Fruit fly (Drosophila melanogaster) whole organism, prepupa: ENCODE measurements around the gene Elo68beta.

Experiments used
- CG10669 ChIP-seq: fragments of 200-800 bp; sonication (Bioruptor generic); optimal IDR thresholded peaks from 3 replicates; lab custom pipeline; 2018; ENCODE audit warnings: missing biosample characterization, mild to moderate bottlenecking, missing genetic modification characterization, moderate library complexity
- CG11902 ChIP-seq: fragments of 200-800 bp; sonication (Bioruptor generic); optimal IDR thresholded peaks from 3 replicates; lab custom pipeline; 2016; ENCODE audit warnings: missing biosample characterization, missing genetic modification characterization
- CG15336 ChIP-seq: fragments of 200-800 bp; sonication (Bioruptor generic); IDR thresholded peaks from 2 replicates; pipeline ENCODE4 v1.3.6; 2022; ENCODE audit warnings: missing biosample characterization, missing genetic modification characterization
- CG1621 ChIP-seq: fragments of 200-800 bp; sonication (Bioruptor generic); optimal IDR thresholded peaks from 3 replicates; lab custom pipeline; 2018; ENCODE audit warnings: missing biosample characterization, mild to moderate bottlenecking, missing genetic modification characterization
- CG3032 ChIP-seq: fragments of 200-800 bp; optimal IDR thresholded peaks from 2 replicates; lab custom pipeline; 2019; ENCODE audit warnings: missing biosample characterization, mild to moderate bottlenecking, missing genetic modification characterization, moderate library complexity
- CG3919 ChIP-seq: fragments of 200-800 bp; sonication (Bioruptor generic); optimal IDR thresholded peaks from 3 replicates; lab custom pipeline; 2016; ENCODE audit warnings: missing biosample characterization, missing genetic modification characterization
- CG6163 ChIP-seq: fragments of 200-800 bp; sonication (Bioruptor generic); IDR thresholded peaks from 3 replicates; pipeline ENCODE4 v1.3.6; 2022; ENCODE audit warnings: missing biosample characterization, missing genetic modification characterization
- CG6276 ChIP-seq: fragments of 200-800 bp; sonication (Bioruptor generic); optimal IDR thresholded peaks from 2 replicates; lab custom pipeline; 2017; ENCODE audit warnings: missing biosample characterization, mild to moderate bottlenecking, missing genetic modification characterization
- CG6792 ChIP-seq: fragments of 200-800 bp; sonication (Bioruptor generic); optimal IDR thresholded peaks from 3 replicates; lab custom pipeline; 2016; ENCODE audit warnings: missing biosample characterization, missing genetic modification characterization
- CG6808 ChIP-seq: fragments of 200-800 bp; sonication (Bioruptor generic); optimal IDR thresholded peaks from 3 replicates; lab custom pipeline; 2017; ENCODE audit warnings: missing biosample characterization, missing genetic modification characterization, mild to moderate bottlenecking, moderate library complexity, missing genetic modification reagents
- CG6854 ChIP-seq: fragments of 200-800 bp; sonication (Bioruptor generic); optimal IDR thresholded peaks from 2 replicates; lab custom pipeline; 2017; ENCODE audit warnings: missing biosample characterization, mild to moderate bottlenecking, missing genetic modification characterization
- CG8119 ChIP-seq: fragments of 200-800 bp; sonication (Bioruptor generic); IDR thresholded peaks from 3 replicates; pipeline ENCODE4 v1.3.6; 2022; ENCODE audit warnings: missing biosample characterization, missing genetic modification characterization
- CG8319 ChIP-seq: fragments of 200-800 bp; sonication (Bioruptor generic); optimal IDR thresholded peaks from 3 replicates; lab custom pipeline; 2016; ENCODE audit warnings: missing biosample characterization, missing genetic modification characterization
- CG8632 ChIP-seq: fragments of 200-800 bp; sonication (Bioruptor generic); optimal IDR thresholded peaks from 3 replicates; lab custom pipeline; 2016; ENCODE audit warnings: missing biosample characterization, missing genetic modification characterization
- Eip75B ChIP-seq: fragments of 200-800 bp; sonication (Bioruptor generic); optimal IDR thresholded peaks from 3 replicates; lab custom pipeline; 2016; ENCODE audit warnings: missing biosample characterization, missing genetic modification characterization
- Eip78C ChIP-seq: fragments of 200-800 bp; sonication (Bioruptor generic); peaks from one replicate; lab custom pipeline; 2016; ENCODE audit warnings: missing biosample characterization, missing genetic modification characterization
- Eip93F ChIP-seq: fragments of 200-800 bp; sonication (Bioruptor generic); optimal IDR thresholded peaks from 2 replicates; lab custom pipeline; 2016; ENCODE audit warnings: missing biosample characterization, mild to moderate bottlenecking, missing genetic modification characterization
- Ets21C ChIP-seq: fragments of 200-800 bp; sonication (Bioruptor generic); optimal IDR thresholded peaks from 3 replicates; lab custom pipeline; 2016; ENCODE audit warnings: missing biosample characterization, missing genetic modification characterization
- Ets96B ChIP-seq: fragments of 200-800 bp; optimal IDR thresholded peaks from 2 replicates; lab custom pipeline; 2019; ENCODE audit warnings: missing biosample characterization, mild to moderate bottlenecking, missing genetic modification characterization, moderate library complexity
- Gug ChIP-seq: fragments of 200-800 bp; sonication (Bioruptor generic); IDR thresholded peaks from 2 replicates; pipeline ENCODE4 v1.3.6; 2022; ENCODE audit warnings: missing biosample characterization, missing genetic modification characterization
- Hr38 ChIP-seq: sonication (Bioruptor generic); optimal IDR thresholded peaks from 2 replicates; lab custom pipeline; 2016; ENCODE audit warnings: missing biosample characterization, missing genetic modification characterization
- Lpt ChIP-seq: fragments of 200-800 bp; sonication (Bioruptor generic); optimal IDR thresholded peaks from 3 replicates; lab custom pipeline; 2016; ENCODE audit warnings: missing biosample characterization, missing genetic modification characterization
- OdsH ChIP-seq: fragments of 200-800 bp; sonication (Bioruptor generic); optimal IDR thresholded peaks from 3 replicates; lab custom pipeline; 2016; ENCODE audit warnings: missing biosample characterization, missing genetic modification characterization
- Smox ChIP-seq: fragments of 200-800 bp; sonication (Bioruptor generic); optimal IDR thresholded peaks from 3 replicates; lab custom pipeline; 2016; ENCODE audit warnings: missing biosample characterization, missing genetic modification characterization
- Sox102F ChIP-seq: fragments of 200-800 bp; sonication (Bioruptor generic); optimal IDR thresholded peaks from 2 replicates; lab custom pipeline; 2016; ENCODE audit warnings: missing biosample characterization, mild to moderate bottlenecking, missing genetic modification characterization
- achi ChIP-seq: fragments of 200-800 bp; sonication (Bioruptor generic); optimal IDR thresholded peaks from 3 replicates; lab custom pipeline; 2016; ENCODE audit warnings: missing biosample characterization, missing genetic modification characterization
- cyc ChIP-seq: fragments of 200-800 bp; sonication (Bioruptor generic); optimal IDR thresholded peaks from 3 replicates; lab custom pipeline; 2016; ENCODE audit warnings: missing biosample characterization, missing genetic modification characterization
- dac ChIP-seq: fragments of 200-800 bp; sonication (Bioruptor generic); optimal IDR thresholded peaks from 2 replicates; lab custom pipeline; 2017; ENCODE audit warnings: missing biosample characterization, mild to moderate bottlenecking, missing genetic modification characterization
- fd59A ChIP-seq: fragments of 200-800 bp; sonication (Bioruptor generic); optimal IDR thresholded peaks from 2 replicates; lab custom pipeline; 2017; ENCODE audit warnings: missing biosample characterization, mild to moderate bottlenecking, missing genetic modification characterization, missing genetic modification reagents
- fd85E ChIP-seq: fragments of 200-800 bp; sonication (Bioruptor generic); optimal IDR thresholded peaks from 3 replicates; lab custom pipeline; 2016; ENCODE audit warnings: missing biosample characterization, missing genetic modification characterization
- fkh ChIP-seq: fragments of 200-800 bp; sonication (Bioruptor generic); optimal IDR thresholded peaks from 3 replicates; lab custom pipeline; 2017; ENCODE audit warnings: missing biosample characterization, mild to moderate bottlenecking, missing genetic modification characterization, moderate library complexity
- lz ChIP-seq: fragments of 200-800 bp; sonication (Bioruptor generic); optimal IDR thresholded peaks from 3 replicates; lab custom pipeline; 2016; ENCODE audit warnings: missing biosample characterization, missing genetic modification characterization
- net ChIP-seq: fragments of 200-800 bp; sonication (Bioruptor generic); optimal IDR thresholded peaks from 3 replicates; lab custom pipeline; 2016; ENCODE audit warnings: missing biosample characterization, missing genetic modification characterization
- salr ChIP-seq, 2 experiments: fragments of 200-800 bp; sonication (Bioruptor generic); optimal IDR thresholded peaks; 3 replicates each; lab custom pipeline; 2016 to 2018; ENCODE audit warnings: missing biosample characterization in 2 of 2, missing genetic modification characterization in 2 of 2, mild to moderate bottlenecking in 1 of 2
- spab ChIP-seq: fragments of 200-800 bp; sonication (Bioruptor generic); optimal IDR thresholded peaks from 2 replicates; lab custom pipeline; 2017; ENCODE audit warnings: missing biosample characterization, mild to moderate bottlenecking, missing genetic modification characterization, missing genetic modification reagents
- ss ChIP-seq, 2 experiments: fragments of 200-800 bp; sonication (Bioruptor generic); optimal IDR thresholded peaks; 2 replicates in 1 of 2; 3 replicates in 1 of 2; lab custom pipeline; 2017 to 2018; ENCODE audit warnings: mild to moderate bottlenecking in 2 of 2, missing biosample characterization in 2 of 2, missing genetic modification characterization in 2 of 2, moderate library complexity in 1 of 2
- svp ChIP-seq: fragments of 200-800 bp; sonication (Bioruptor generic); peaks from one replicate; lab custom pipeline; 2016; ENCODE audit warnings: missing biosample characterization, missing genetic modification characterization
- topi ChIP-seq: fragments of 200-800 bp; sonication (Bioruptor generic); optimal IDR thresholded peaks from 3 replicates; lab custom pipeline; 2016; ENCODE audit warnings: missing biosample characterization, missing genetic modification characterization
- vri ChIP-seq: fragments of 200-800 bp; sonication (Bioruptor generic); optimal IDR thresholded peaks from 3 replicates; lab custom pipeline; 2016; ENCODE audit warnings: missing biosample characterization, mild to moderate bottlenecking, missing genetic modification characterization

The Elo68beta gene

dm6 chr3L:11052760-11053259 is 48.7 kb downstream of the Elo68beta start (continued):
- TF ChIP-seq CG11902 (no peak), svp (GFP tag; lab: Kevin White, UChicago) (no peak), fd85E (GFP tag; lab: Kevin White, UChicago) (no peak), CG8319 (GFP tag; lab: Kevin White, UChicago) (no peak), spab (no peak), Hr38 (no peak), Lpt (GFP tag; lab: Kevin White, UChicago) (peak; percentile 18), cyc (GFP tag; lab: Kevin White, UChicago) (no peak), CG6792 (GFP tag; lab: Kevin White, UChicago) (no peak), fkh (GFP tag; lab: Kevin White, UChicago) (no peak), net (no peak), salr (GFP tag; optimal IDR thresholded peaks at IDR 0.05; lab: Kevin White, UChicago) (no peak), CG8119 (GFP tag; lab: Robert Waterston, UW) (peak; percentile 64), topi (GFP tag; lab: Kevin White, UChicago) (no peak), vri (no peak), Ets21C (no peak), Sox102F (no peak), CG3919 (peak; percentile 12), CG10669 (GFP tag; lab: Kevin White, UChicago) (no peak), achi (GFP tag; lab: Kevin White, UChicago) (no peak), Eip75B (GFP tag; lab: Kevin White, UChicago) (no peak), Eip93F (GFP tag; lab: Kevin White, UChicago) (no peak), dac (GFP tag; lab: Kevin White, UChicago) (peak; percentile 17), ss (GFP tag; optimal IDR thresholded peaks at IDR 0.05; lab: Kevin White, UChicago) (no peak), Smox (GFP tag; lab: Kevin White, UChicago) (no peak), CG3032 (tag; lab: Kevin White, UChicago) (no peak), Gug (GFP tag; lab: Robert Waterston, UW) (peak; percentile 24; the same call in 1 of the 2 replicates)

- TF ChIP-seq Gug (GFP tag; lab: Robert Waterston, UW) (no peak), CG8119 (GFP tag; lab: Robert Waterston, UW) (no peak), CG6854 (no peak), Ets96B (no peak), OdsH (GFP tag; lab: Kevin White, UChicago) (no peak), lz (GFP tag; lab: Kevin White, UChicago) (no peak), Eip78C (no peak), CG15336 (GFP tag; lab: Robert Waterston, UW) (no peak), CG6276 (GFP tag; lab: Kevin White, UChicago) (no peak), svp (GFP tag; lab: Kevin White, UChicago) (no peak), CG11902 (no peak), CG6163 (GFP tag; lab: Robert Waterston, UW) (no peak), CG8632 (no peak), CG10669 (GFP tag; lab: Kevin White, UChicago) (no peak), CG8319 (GFP tag; lab: Kevin White, UChicago) (no peak), CG3919 (no peak), CG6808 (GFP tag; lab: Kevin White, UChicago) (no peak), fd59A (GFP tag; lab: Kevin White, UChicago) (no peak), CG1621 (tag; lab: Kevin White, UChicago) (no peak)
These were observed 50.2 kb downstream of the Elo68beta start, which contains the start of gene CG43693 for dm6 chr3L:11051271-11051670. TSS of gene CG43693 (minus strand) at chr3L:11051371.
